Worm (Caenorhabditis elegans): ENCODE data around the gene T22E5.6.

DNA sequence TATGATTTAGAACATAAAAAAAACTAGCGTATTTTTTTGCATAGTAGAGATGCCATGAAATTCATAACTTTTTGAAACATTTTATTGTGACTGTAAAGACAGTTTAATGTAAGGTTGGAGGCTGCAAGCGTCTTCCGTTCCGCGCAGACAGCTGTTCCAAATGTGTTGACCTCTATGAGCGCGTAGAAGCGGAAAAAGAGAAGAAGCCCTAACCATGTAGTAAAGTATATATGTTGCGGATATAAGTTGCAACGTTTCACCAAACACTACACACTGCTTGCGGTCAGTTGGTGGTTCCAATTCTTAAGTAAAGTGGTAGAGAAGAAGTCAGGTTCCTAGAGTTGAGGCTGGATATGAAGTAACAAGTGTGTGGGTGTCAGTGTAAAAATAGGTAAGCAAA, 27.6 kb downstream of the T22E5.6 start:
- TF ChIP-seq zag-1 (tag; optimal IDR thresholded peaks at IDR 0.05) = no peak
- no peak for TF ChIP-seq ztf-11 (tag; optimal IDR thresholded peaks at IDR 0.05)
- no peak for TF ChIP-seq ces-1 (GFP tag; optimal IDR thresholded peaks at IDR 0.05)
- no peak for TF ChIP-seq C04F5.9 (tag; optimal IDR thresholded peaks at IDR 0.05)
- no peak for TF ChIP-seq nhr-12 (tag; optimal IDR thresholded peaks at IDR 0.05)
- TF ChIP-seq snpc-4 (tag; optimal IDR thresholded peaks at IDR 0.05) = no peak
- no peak for TF ChIP-seq ceh-82 (tag; optimal IDR thresholded peaks at IDR 0.05)
- no peak for TF ChIP-seq elt-3 (tag; optimal IDR thresholded peaks at IDR 0.05)
- no peak for TF ChIP-seq unc-62 (GFP tag; optimal IDR thresholded peaks at IDR 0.05)
- TF ChIP-seq hlh-4 (tag; optimal IDR thresholded peaks at IDR 0.05) = no peak
